Fruit fly (Drosophila melanogaster) whole organism, embryonic: ENCODE data around the gene Acp63F.
A peak's percentile ranks its signal among the peaks of the same experiment; 100 is the strongest.

Experiments
- CHES-1-like ChIP-seq: fragments of 200-800 bp; sonication (Bioruptor generic); optimal IDR thresholded peaks from 2 replicates; lab custom pipeline; 2016; ENCODE audit warnings: missing biosample characterization, missing genetic modification characterization
- Dref ChIP-seq: fragments of 200-800 bp; sonication (Bioruptor generic); IDR thresholded peaks from 2 replicates; pipeline ENCODE4 v1.3.6; 2022; ENCODE audit warnings: missing biosample characterization, missing genetic modification characterization
- esg ChIP-seq: fragments of 200-800 bp; sonication (Bioruptor generic); conservative IDR thresholded peaks from 2 replicates; pipeline ENCODE4 v1.3.6; 2022; ENCODE audit warnings: missing biosample characterization, missing genetic modification characterization
- toy ChIP-seq: fragments of 200-800 bp; sonication (Bioruptor generic); IDR thresholded peaks from 2 replicates; pipeline ENCODE4 v1.3.6; 2022; ENCODE audit warnings: missing biosample characterization, missing genetic modification characterization
- yki ChIP-seq: fragments of >200 bp; optimal IDR thresholded peaks from 3 replicates; lab custom pipeline; 2018

DNA sequence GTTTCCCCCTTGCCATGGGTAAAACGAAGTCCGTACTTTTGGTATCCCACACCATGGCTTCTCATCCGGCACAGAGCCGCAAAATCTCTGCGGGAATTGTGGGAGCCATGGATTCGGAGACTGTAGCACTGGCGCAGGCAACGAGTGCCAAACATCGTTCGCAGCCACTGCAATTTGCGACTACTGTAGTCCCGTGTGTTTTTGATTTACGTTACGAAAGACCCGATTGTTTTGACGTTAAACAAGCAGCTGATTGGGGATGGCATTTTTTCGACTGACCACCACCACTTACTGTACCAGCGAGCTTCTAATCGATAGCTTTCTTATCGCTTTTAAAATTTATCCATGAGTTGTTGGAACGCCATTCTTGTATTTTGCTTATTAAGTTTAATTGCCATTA lies 6.2 kb downstream of the Acp63F start, which contains the start of gene CG32262:
- TF ChIP-seq toy (GFP tag; lab: Robert Waterston, UW): no peak
- TF ChIP-seq Dref (GFP tag; lab: Robert Waterston, UW): peak; percentile 84
- no peak for TF ChIP-seq yki (lab: Kevin White, UChicago)
- no peak for TF ChIP-seq esg (GFP tag; lab: Robert Waterston, UW)
- TF ChIP-seq CHES-1-like (GFP tag; lab: Kevin White, UChicago): no peak
